Fruit fly (Drosophila melanogaster) whole organism, wandering third instar larva: ENCODE results near the gene CG10466.

Source experiments
- Abd-B ChIP-seq: fragments of >200 bp; optimal IDR thresholded peaks from 2 replicates; lab custom pipeline; 2017; ENCODE audit warnings: missing biosample characterization, missing genetic modification characterization
- CG9705 ChIP-seq: fragments of 200-800 bp; sonication (Bioruptor generic); optimal IDR thresholded peaks from 2 replicates; lab custom pipeline; 2018; ENCODE audit warnings: missing biosample characterization, mild to moderate bottlenecking, missing genetic modification characterization
- HLH106 ChIP-seq: fragments of 200-800 bp; optimal IDR thresholded peaks from 3 replicates; lab custom pipeline; 2019; ENCODE audit warnings: missing biosample characterization, mild to moderate bottlenecking, missing genetic modification characterization, moderate library complexity
- Sp1 ChIP-seq: fragments of 200-800 bp; sonication (Bioruptor generic); optimal IDR thresholded peaks from 3 replicates; lab custom pipeline; 2019; ENCODE audit warnings: missing biosample characterization, mild to moderate bottlenecking, missing genetic modification characterization, moderate library complexity
- dsf ChIP-seq: sonication (Bioruptor generic); optimal IDR thresholded peaks from 2 replicates; lab custom pipeline; 2016; ENCODE audit warnings: missing biosample characterization, missing genetic modification characterization, borderline replicate concordance
- pan ChIP-seq: fragments of >200 bp; optimal IDR thresholded peaks from 2 replicates; lab custom pipeline; 2017
- tai ChIP-seq: sonication (Bioruptor generic); optimal IDR thresholded peaks from 2 replicates; lab custom pipeline; 2016; ENCODE audit warnings: missing biosample characterization, missing genetic modification characterization
- usp ChIP-seq: fragments of >200 bp; optimal IDR thresholded peaks from 2 replicates; lab custom pipeline; 2017; ENCODE audit warnings: missing biosample characterization, missing genetic modification characterization

DNA sequence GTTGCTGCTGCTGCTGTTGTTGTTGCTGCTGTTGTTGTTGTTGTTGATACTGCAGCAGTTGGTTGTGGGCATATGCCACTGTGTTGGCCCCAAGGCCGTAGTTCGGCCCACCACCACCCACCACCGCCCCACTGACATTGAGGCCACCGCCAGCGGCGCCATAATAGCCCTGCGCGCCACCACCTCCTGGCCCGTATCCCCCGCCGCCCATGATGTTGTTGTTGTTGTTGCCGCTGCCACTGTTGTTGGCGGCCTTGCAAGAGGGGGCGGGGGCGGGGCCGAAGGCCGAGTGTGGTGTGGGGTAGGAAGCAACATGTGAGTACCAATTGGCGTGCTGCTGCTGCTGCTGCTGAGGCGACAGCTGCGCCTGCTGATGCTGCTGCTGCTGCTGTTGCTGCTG lies 35.9 kb upstream of the CG10466 start:
- TF ChIP-seq tai (GFP tag; lab: Kevin White, UChicago) (no peak), dsf (GFP tag; lab: Kevin White, UChicago) (no peak), HLH106 (no peak), Sp1 (no peak), pan (lab: Kevin White, UChicago) (no peak), usp (GFP tag; lab: Kevin White, UChicago) (no peak), Abd-B (no peak), CG9705 (GFP tag; lab: Kevin White, UChicago) (no peak)
